Worm (Caenorhabditis elegans) whole organism, L4 larva: ENCODE data around the gene clec-78.

ENCODE experiments used
- R02D3.7 ChIP-seq: fragments of 150-350 bp; sonication (generic microtip); optimal IDR thresholded peaks from 3 replicates; lab custom pipeline; 2014; ENCODE audit warnings: missing biosample characterization, missing genetic modification characterization
- T26A8.4 ChIP-seq: fragments of 200-800 bp; sonication (Bioruptor generic); IDR thresholded peaks from 2 replicates; pipeline ENCODE4 v1.3.6; 2022; ENCODE audit warnings: missing genetic modification characterization, missing compliant biosample characterization
- Y105C5A.15 ChIP-seq: fragments of 200-800 bp; sonication (Bioruptor generic); IDR thresholded peaks from 2 replicates; pipeline ENCODE4 v1.3.6; 2022; ENCODE audit warnings: missing genetic modification characterization, missing compliant biosample characterization
- ZK337.2 ChIP-seq: fragments of 200-800 bp; sonication (Bioruptor generic); IDR thresholded peaks from 2 replicates; pipeline ENCODE4 v1.3.6; 2022; ENCODE audit warnings: missing genetic modification reagents, missing genetic modification characterization, missing compliant biosample characterization
- aha-1 ChIP-seq: fragments of 150-350 bp; peaks from one replicate; lab custom pipeline; 2014; ENCODE audit warnings: missing biosample characterization, missing genetic modification characterization
- ama-1 ChIP-seq: fragments of 150-350 bp; optimal IDR thresholded peaks from 2 replicates; lab custom pipeline; 2014; ENCODE audit warnings: inconsistent platforms, mixed read lengths
- ceh-20 ChIP-seq: fragments of 200-800 bp; sonication (Bioruptor generic); IDR thresholded peaks from 2 replicates; pipeline ENCODE4 v1.3.6; 2022; ENCODE audit warnings: missing genetic modification reagents, missing genetic modification characterization, missing compliant biosample characterization
- ceh-28 ChIP-seq: fragments of 150-350 bp; optimal IDR thresholded peaks from 2 replicates; lab custom pipeline; 2014; ENCODE audit warnings: missing biosample characterization, missing genetic modification reagents, missing genetic modification characterization
- ceh-32 ChIP-seq: sonication (generic microtip); optimal IDR thresholded peaks from 2 replicates; lab custom pipeline; 2016; ENCODE audit warnings: mild to moderate bottlenecking, missing genetic modification characterization, missing compliant biosample characterization; ENCODE audit not compliant: poor library complexity
- ceh-44 ChIP-seq: fragments of 200-800 bp; sonication (Bioruptor generic); IDR thresholded peaks from 2 replicates; pipeline ENCODE4 v1.3.6; 2022; ENCODE audit warnings: missing genetic modification reagents, missing genetic modification characterization, missing compliant biosample characterization
- ceh-82 ChIP-seq: sonication (generic microtip); optimal IDR thresholded peaks from 2 replicates; lab custom pipeline; 2017; ENCODE audit warnings: missing biosample characterization, missing genetic modification characterization
- daf-16 ChIP-seq, 3 experiments: sonication (generic microtip); optimal IDR thresholded peaks; 2 replicates each; lab custom pipeline; 2016 to 2017; ENCODE audit warnings: missing genetic modification characterization in 3 of 3, missing genetic modification reagents in 3 of 3, mild to moderate bottlenecking in 2 of 3, missing compliant biosample characterization in 2 of 3, missing biosample characterization in 1 of 3, moderate library complexity in 1 of 3
- dmd-6 ChIP-seq: fragments of 200-800 bp; sonication (Bioruptor generic); IDR thresholded peaks from 2 replicates; pipeline ENCODE4 v1.3.6; 2022; ENCODE audit warnings: missing genetic modification reagents, missing genetic modification characterization, missing compliant biosample characterization
- dpl-1 ChIP-seq: fragments of 150-350 bp; optimal IDR thresholded peaks from 2 replicates; lab custom pipeline; 2014; ENCODE audit warnings: missing biosample characterization, missing genetic modification reagents, missing genetic modification characterization
- dve-1 ChIP-seq: sonication (generic microtip); optimal IDR thresholded peaks from 2 replicates; lab custom pipeline; 2017; ENCODE audit warnings: antibody characterized with exemption, mild to moderate bottlenecking, missing genetic modification characterization, missing compliant biosample characterization; ENCODE audit not compliant: insufficient read depth
- fos-1 ChIP-seq: fragments of 150-350 bp; optimal IDR thresholded peaks from 2 replicates; lab custom pipeline; 2014; ENCODE audit warnings: missing biosample characterization, missing genetic modification characterization
- hif-1 ChIP-seq, 2 experiments: sonication (generic microtip); optimal IDR thresholded peaks; 2 replicates each; lab custom pipeline; 2016 to 2017; ENCODE audit warnings: missing compliant biosample characterization in 2 of 2, missing genetic modification characterization in 2 of 2, missing genetic modification reagents in 2 of 2, missing genotype in 2 of 2, mild to moderate bottlenecking in 1 of 2
- hlh-11 ChIP-seq: fragments of 200-800 bp; sonication (Bioruptor generic); optimal IDR thresholded peaks from 2 replicates; lab custom pipeline; 2018; ENCODE audit warnings: mild to moderate bottlenecking, missing genetic modification characterization, missing compliant biosample characterization
- hmg-1.1 ChIP-seq: fragments of 200-800 bp; sonication (Bioruptor generic); IDR thresholded peaks from 2 replicates; pipeline ENCODE4 v1.3.6; 2022; ENCODE audit warnings: missing genetic modification reagents, missing genetic modification characterization, missing compliant biosample characterization
- jun-1 ChIP-seq: fragments of 150-350 bp; optimal IDR thresholded peaks from 2 replicates; lab custom pipeline; 2014; ENCODE audit warnings: missing biosample characterization, missing genetic modification reagents, missing genetic modification characterization
- mdl-1 ChIP-seq, 2 experiments: fragments of 150-350 bp in 1 of 2; sonication (generic microtip) in 1 of 2; optimal IDR thresholded peaks; 2 replicates each; lab custom pipeline; 2014 to 2017; ENCODE audit warnings: missing biosample characterization in 2 of 2, missing genetic modification characterization in 2 of 2
- mdt-29 ChIP-seq: fragments of 200-800 bp; sonication (Bioruptor generic); IDR thresholded peaks from 2 replicates; pipeline ENCODE4 v1.3.6; 2022; ENCODE audit warnings: missing genetic modification reagents, missing genetic modification characterization, missing compliant biosample characterization
- mep-1 ChIP-seq: fragments of 150-350 bp; sonication (generic microtip); optimal IDR thresholded peaks from 3 replicates; lab custom pipeline; 2014; ENCODE audit warnings: missing biosample characterization, missing genetic modification characterization
- mes-2 ChIP-seq: sonication (generic microtip); optimal IDR thresholded peaks from 2 replicates; lab custom pipeline; 2016; ENCODE audit warnings: missing genotype, mild to moderate bottlenecking, missing genetic modification characterization, missing compliant biosample characterization; ENCODE audit not compliant: poor library complexity, severe bottlenecking
- nhr-10 ChIP-seq: fragments of 150-350 bp; optimal IDR thresholded peaks from 2 replicates; lab custom pipeline; 2014; ENCODE audit warnings: missing biosample characterization, missing genetic modification characterization
- nhr-11 ChIP-seq: fragments of 150-350 bp; optimal IDR thresholded peaks from 2 replicates; lab custom pipeline; 2014; ENCODE audit warnings: missing biosample characterization, missing genetic modification characterization
- nhr-111 ChIP-seq: fragments of 200-800 bp; sonication (Bioruptor generic); optimal IDR thresholded peaks from 2 replicates; lab custom pipeline; 2018; ENCODE audit warnings: mild to moderate bottlenecking, missing genetic modification characterization, missing compliant biosample characterization
- nhr-28 ChIP-seq: fragments of 150-350 bp; optimal IDR thresholded peaks from 2 replicates; lab custom pipeline; 2014; ENCODE audit warnings: missing biosample characterization, missing genetic modification characterization
- nhr-48 ChIP-seq: sonication (generic microtip); optimal IDR thresholded peaks from 2 replicates; lab custom pipeline; 2016; ENCODE audit warnings: mild to moderate bottlenecking, missing genetic modification characterization, missing compliant biosample characterization
- nhr-77 ChIP-seq: fragments of 150-350 bp; optimal IDR thresholded peaks from 2 replicates; lab custom pipeline; 2014; ENCODE audit warnings: missing biosample characterization, missing genetic modification characterization
- pha-4 ChIP-seq, 2 experiments: fragments of 150-350 bp in 1 of 2; fragments of 200-800 bp in 1 of 2; sonication (Bioruptor generic) in 1 of 2; IDR thresholded peaks in 1 of 2; optimal IDR thresholded peaks in 1 of 2; 2 replicates each; pipeline versions ENCODE4 v1.3.6 to Lab custom; 2014 to 2022; ENCODE audit warnings: missing genetic modification characterization in 2 of 2, missing genetic modification reagents in 2 of 2, missing biosample characterization in 1 of 2, missing compliant biosample characterization in 1 of 2
- php-3 ChIP-seq: fragments of 200-800 bp; sonication (Bioruptor generic); IDR thresholded peaks from 2 replicates; pipeline ENCODE4 v1.3.6; 2022; ENCODE audit warnings: missing genetic modification reagents, missing genetic modification characterization, missing compliant biosample characterization
- pqm-1 ChIP-seq: sonication (generic microtip); optimal IDR thresholded peaks from 2 replicates; lab custom pipeline; 2017; ENCODE audit warnings: missing biosample characterization, missing genetic modification characterization
- saeg-2 ChIP-seq: fragments of 200-800 bp; sonication (Bioruptor generic); IDR thresholded peaks from 2 replicates; pipeline ENCODE4 v1.3.6; 2022; ENCODE audit warnings: missing genetic modification reagents, missing genetic modification characterization, missing compliant biosample characterization
- sdz-12 ChIP-seq: fragments of 200-800 bp; sonication (Bioruptor generic); optimal IDR thresholded peaks from 2 replicates; lab custom pipeline; 2018; ENCODE audit warnings: mild to moderate bottlenecking, missing genetic modification characterization, missing compliant biosample characterization
- set-16 ChIP-seq: fragments of 200-800 bp; sonication (Bioruptor generic); IDR thresholded peaks from 2 replicates; pipeline ENCODE4 v1.3.6; 2022; ENCODE audit warnings: missing genetic modification reagents, missing genetic modification characterization, missing compliant biosample characterization
- spr-3 ChIP-seq: fragments of 200-800 bp; sonication (Bioruptor generic); optimal IDR thresholded peaks from 2 replicates; lab custom pipeline; 2018; ENCODE audit warnings: mild to moderate bottlenecking, missing genetic modification characterization, missing compliant biosample characterization
- unc-130 ChIP-seq: sonication (generic microtip); optimal IDR thresholded peaks from 2 replicates; lab custom pipeline; 2016; ENCODE audit warnings: missing genetic modification reagents, missing genetic modification characterization, missing compliant biosample characterization
- unc-62 ChIP-seq, 3 experiments: fragments of 150-350 bp in 1 of 3; sonication (generic microtip); optimal IDR thresholded peaks in 2 of 3; peaks in 1 of 3; 1 replicate in 1 of 3; 2 replicates in 2 of 3; lab custom pipeline; 2014 to 2017; ENCODE audit warnings: missing biosample characterization in 3 of 3, missing genetic modification characterization in 3 of 3, missing genetic modification reagents in 3 of 3, missing genotype in 1 of 3
- zag-1 ChIP-seq: fragments of 150-350 bp; optimal IDR thresholded peaks from 2 replicates; lab custom pipeline; 2014; ENCODE audit warnings: missing biosample characterization, missing genetic modification characterization
- zfp-3 ChIP-seq: fragments of 200-800 bp; sonication (Bioruptor generic); conservative IDR thresholded peaks from 2 replicates; pipeline ENCODE4 v1.3.6; 2022; ENCODE audit warnings: missing genetic modification reagents, missing genetic modification characterization, missing compliant biosample characterization

The clec-78 gene

DNA sequence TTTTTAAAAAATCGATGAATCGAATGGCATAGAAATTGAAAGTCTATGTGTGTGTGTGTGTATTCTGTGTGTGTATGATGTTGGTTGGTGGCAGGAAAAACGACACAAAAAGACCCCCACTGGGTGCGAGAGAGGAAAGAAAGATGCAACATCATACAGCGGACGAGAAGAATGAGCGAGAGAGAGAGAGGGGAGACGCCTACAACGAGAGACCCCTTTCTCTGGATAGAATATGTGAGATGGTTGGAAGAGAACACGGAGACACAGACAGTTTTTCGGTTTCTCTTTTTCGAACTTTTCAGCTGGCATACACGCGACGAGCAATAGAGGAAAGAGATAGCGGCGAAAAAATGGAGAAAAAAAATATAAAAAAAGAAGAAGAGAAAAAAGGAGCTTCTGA, 30.9 kb downstream of the clec-78 start (continued):
- peak; percentile 44 for TF ChIP-seq nhr-48 (tag; lab: Kevin White, UChicago)
- peak; percentile 61 for TF ChIP-seq jun-1
- no peak for TF ChIP-seq zfp-3
- peak; percentile 75 for TF ChIP-seq dmd-6
- peak; percentile 81 for TF ChIP-seq hmg-1.1 (GFP tag; lab: Robert Waterston, UW)
- TF ChIP-seq ceh-20: peak; percentile 44; the same call in 1 of the 2 replicates
- TF ChIP-seq R02D3.7 (tag; lab: Kevin White, UChicago): no peak
- TF ChIP-seq, all 104 proteins: peak for 38

DNA sequence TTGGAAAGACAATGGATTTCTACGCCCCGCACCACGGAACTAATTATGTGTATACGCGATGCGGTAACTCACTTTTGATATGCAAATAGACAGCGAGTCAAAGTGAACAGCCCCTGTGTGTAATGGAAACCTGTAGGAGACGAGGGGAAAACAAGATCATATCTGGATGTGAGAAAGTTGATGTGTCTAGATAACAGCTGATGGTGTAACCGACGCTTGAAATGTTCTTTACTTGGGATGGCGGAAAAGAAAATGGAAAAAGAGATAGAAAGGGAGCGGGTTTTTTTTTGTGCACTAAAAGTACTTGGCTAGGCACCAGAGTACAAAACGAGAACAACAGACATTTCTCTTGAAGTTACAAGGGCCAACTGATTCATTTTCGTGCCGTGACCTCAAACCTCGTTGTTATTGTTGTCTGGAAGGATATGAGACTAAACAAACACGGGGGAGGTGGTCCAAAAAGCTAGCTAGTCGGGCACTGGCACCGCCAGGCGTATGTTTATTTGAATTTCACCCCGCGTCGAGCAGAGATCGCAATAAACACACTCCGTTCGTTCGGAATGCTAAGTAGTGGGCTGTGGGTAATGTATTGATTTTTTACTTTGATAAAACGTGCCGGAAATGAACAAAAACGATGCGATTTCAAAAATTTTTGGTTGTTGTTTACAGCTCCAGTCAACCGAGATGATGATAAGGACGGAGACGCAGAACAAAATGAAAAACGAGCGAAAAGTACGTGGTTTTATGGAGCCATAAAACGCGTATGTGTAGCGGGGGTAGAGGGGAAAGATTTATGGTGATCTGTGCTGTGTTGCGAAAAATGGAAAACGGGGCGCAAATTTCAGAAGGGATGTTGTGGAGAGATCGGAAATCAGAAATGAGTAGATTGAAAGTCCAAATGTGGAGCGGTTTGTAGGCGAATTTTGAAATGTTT, 33.2 kb downstream of the clec-78 start:
- TF ChIP-seq aha-1 (tag; lab: Kevin White, UChicago): peak; percentile 50
- TF ChIP-seq hlh-11 (tag; lab: Kevin White, UChicago): peak; percentile 33
- peak; percentile 1 to 34 for TF ChIP-seq mdl-1 (tag; optimal IDR thresholded peaks at IDR 0.05; lab: Kevin White, UChicago)
- TF ChIP-seq pha-4 (GFP tag; IDR thresholded peaks at IDR 0.05; lab: Robert Waterston, UW): no peak
- peak; percentile 76 for TF ChIP-seq pha-4 (tag; optimal IDR thresholded peaks at IDR 0.05; lab: Kevin White, UChicago)
- no peak for TF ChIP-seq set-16 (GFP tag; lab: Robert Waterston, UW)
- peak; percentile 11 for TF ChIP-seq mes-2 (tag; lab: Kevin White, UChicago)
- peak in 1 of 2 experiments; percentile 81 for TF ChIP-seq unc-62 (GFP tag; optimal IDR thresholded peaks at IDR 0.05 in 1 of 2; lab: Kevin White, UChicago)
- TF ChIP-seq unc-62 (tag; optimal IDR thresholded peaks at IDR 0.05; lab: Kevin White, UChicago): no peak
- TF ChIP-seq saeg-2: no peak
- peak; percentile 68; the same call in 1 of the 2 replicates for TF ChIP-seq ceh-20
- TF ChIP-seq spr-3 (GFP tag; lab: Kevin White, UChicago): no peak
- TF ChIP-seq dmd-6: peak; percentile 44
- no peak for TF ChIP-seq T26A8.4 (GFP tag; lab: Robert Waterston, UW)
- TF ChIP-seq zfp-3: no peak
- peak in 1 of 2 experiments; percentile 87 for TF ChIP-seq daf-16 (GFP tag; optimal IDR thresholded peaks at IDR 0.05; lab: Kevin White, UChicago)
- peak; percentile 79 for TF ChIP-seq daf-16 (tag; optimal IDR thresholded peaks at IDR 0.05; lab: Kevin White, UChicago)
- peak in 1 of 2 experiments; percentile 68 for TF ChIP-seq hif-1 (tag; optimal IDR thresholded peaks at IDR 0.05; lab: Kevin White, UChicago)
- no peak for TF ChIP-seq mdt-29 (GFP tag; lab: Robert Waterston, UW)
- peak; percentile 31 for TF ChIP-seq pqm-1 (tag; lab: Kevin White, UChicago)
- TF ChIP-seq nhr-11: peak; percentile 57
- peak; percentile 50 for TF ChIP-seq dve-1 (tag; lab: Kevin White, UChicago)
- TF ChIP-seq nhr-28: peak; percentile 71
- peak; percentile 5 for TF ChIP-seq ceh-28 (tag; lab: Kevin White, UChicago)
- TF ChIP-seq ceh-44 (GFP tag; lab: Robert Waterston, UW): no peak
- no peak for TF ChIP-seq ama-1 (lab: Kevin White, UChicago)
- TF ChIP-seq php-3 (GFP tag; lab: Robert Waterston, UW): peak; percentile 92
- peak; percentile 24 for TF ChIP-seq nhr-77 (tag; lab: Kevin White, UChicago)

ce11 chrIV:4024159-4025004, 35.5 kb downstream of the clec-78 start:
- peak; percentile 68 for TF ChIP-seq nhr-48 (tag; lab: Kevin White, UChicago)
- no peak for TF ChIP-seq ceh-32 (tag; lab: Kevin White, UChicago)
- TF ChIP-seq nhr-111: no peak
- no peak for TF ChIP-seq unc-130 (GFP tag; lab: Kevin White, UChicago)
- TF ChIP-seq fos-1 (tag; lab: Kevin White, UChicago): no peak
- no peak for TF ChIP-seq zfp-3
- TF ChIP-seq zag-1 (tag; lab: Kevin White, UChicago): no peak
- TF ChIP-seq set-16 (GFP tag; lab: Robert Waterston, UW): peak; percentile 85
- peak; percentile 80 for TF ChIP-seq mep-1 (tag; lab: Kevin White, UChicago)
- no peak for TF ChIP-seq Y105C5A.15 (GFP tag; lab: Robert Waterston, UW)
- peak in 1 of 2 experiments; percentile 88 for TF ChIP-seq hif-1 (tag; optimal IDR thresholded peaks at IDR 0.05; lab: Kevin White, UChicago)
- TF ChIP-seq ceh-44 (GFP tag; lab: Robert Waterston, UW): no peak
- no peak for TF ChIP-seq ceh-82 (tag; lab: Kevin White, UChicago)
- no peak for TF ChIP-seq ceh-28 (tag; lab: Kevin White, UChicago)
- no peak for TF ChIP-seq ZK337.2 (GFP tag; lab: Robert Waterston, UW)
- TF ChIP-seq dmd-6: peak; percentile 96
- peak in 1 of 2 experiments; percentile 97 for TF ChIP-seq daf-16 (GFP tag; optimal IDR thresholded peaks at IDR 0.05; lab: Kevin White, UChicago)
- peak; percentile 80 for TF ChIP-seq daf-16 (tag; optimal IDR thresholded peaks at IDR 0.05; lab: Kevin White, UChicago)
- TF ChIP-seq sdz-12 (GFP tag; lab: Kevin White, UChicago): no peak
- TF ChIP-seq nhr-10 (tag; lab: Kevin White, UChicago): peak; percentile 23
- TF ChIP-seq dpl-1 (GFP tag; lab: Kevin White, UChicago): peak; percentile 38
